Worm (Caenorhabditis elegans): ENCODE measurements around the gene fat-2.
A peak's percentile ranks its signal among the peaks of the same experiment; 100 is the strongest.

The fat-2 gene

ce11 chrIV:13346078-13346477 lies 22.4 kb downstream of the fat-2 start (continued):
- no peak for TF ChIP-seq skn-1 (tag; optimal IDR thresholded peaks at IDR 0.05)
- TF ChIP-seq nhr-102 (tag; optimal IDR thresholded peaks at IDR 0.05), result no peak
- peak; percentile 72 for TF ChIP-seq dve-1 (tag; optimal IDR thresholded peaks at IDR 0.05; ENCODE audit: insufficient read depth)
- TF ChIP-seq snpc-4 (tag; optimal IDR thresholded peaks at IDR 0.05), result no peak
- no peak for TF ChIP-seq unc-130 (GFP tag; optimal IDR thresholded peaks at IDR 0.05)
- peak; percentile 76 for TF ChIP-seq nhr-6 (tag; optimal IDR thresholded peaks at IDR 0.05)
- peak; percentile 40 for TF ChIP-seq aha-1 (tag)
- TF ChIP-seq dmd-8 (GFP tag; IDR thresholded peaks at IDR 0.05), result no peak
- no peak for TF ChIP-seq unc-62 (GFP tag; optimal IDR thresholded peaks at IDR 0.05 in 1 of 2)
- TF ChIP-seq unc-62 (tag; optimal IDR thresholded peaks at IDR 0.05), result no peak
- no peak for TF ChIP-seq attf-4 (tag; optimal IDR thresholded peaks at IDR 0.05)
- TF ChIP-seq dmd-6 (GFP tag; IDR thresholded peaks at IDR 0.05), result peak; percentile 54
- no peak for TF ChIP-seq daf-12 (tag; optimal IDR thresholded peaks at IDR 0.05)
- TF ChIP-seq D1046.2 (GFP tag; IDR thresholded peaks at IDR 0.05), result no peak
- TF ChIP-seq ztf-11 (tag; optimal IDR thresholded peaks at IDR 0.05), result no peak
- no peak for TF ChIP-seq Y5F2A.4 (GFP tag; optimal IDR thresholded peaks at IDR 0.05)
- peak; percentile 39 for TF ChIP-seq hlh-11 (tag; optimal IDR thresholded peaks at IDR 0.05)
- no peak for TF ChIP-seq mxl-2 (GFP tag; conservative IDR thresholded peaks at IDR 0.05)
- TF ChIP-seq spr-1 (tag; optimal IDR thresholded peaks at IDR 0.05), result no peak
- TF ChIP-seq ceh-20 (GFP tag; IDR thresholded peaks at IDR 0.05), result no peak
- no peak for TF ChIP-seq cey-2 (tag; optimal IDR thresholded peaks at IDR 0.05; ENCODE audit: borderline replicate concordance, insufficient read depth)
- no peak for TF ChIP-seq Y75B8A.6 (GFP tag; IDR thresholded peaks at IDR 0.05)
- TF ChIP-seq set-16 (GFP tag; IDR thresholded peaks at IDR 0.05), result no peak
- TF ChIP-seq hmg-1.1 (GFP tag; IDR thresholded peaks at IDR 0.05), result no peak
- TF ChIP-seq Y105C5A.15 (GFP tag; IDR thresholded peaks at IDR 0.05), result no peak

ce11 chrIV:13347232-13347715 lies 23.6 kb downstream of the fat-2 start, which contains the start of gene W02A2.9:
Gene W02A2.9 (plus strand): TSS chrIV:13347665.
- TF ChIP-seq lin-13 (GFP tag; optimal IDR thresholded peaks at IDR 0.05) (no peak), spr-3 (GFP tag; optimal IDR thresholded peaks at IDR 0.05) (no peak), Y5F2A.4 (GFP tag; optimal IDR thresholded peaks at IDR 0.05) (no peak), T20F7.1 (GFP tag; optimal IDR thresholded peaks at IDR 0.05) (no peak), nhr-41 (GFP tag; IDR thresholded peaks at IDR 0.05) (no peak), unc-62 (GFP tag; optimal IDR thresholded peaks at IDR 0.05 in 1 of 2) (no peak), unc-62 (tag; optimal IDR thresholded peaks at IDR 0.05) (no peak), nhr-48 (tag; optimal IDR thresholded peaks at IDR 0.05) (peak; percentile 41), nhr-25 (tag; optimal IDR thresholded peaks at IDR 0.05; ENCODE audit: borderline replicate concordance, insufficient read depth) (no peak), ceh-62 (tag; optimal IDR thresholded peaks at IDR 0.05) (no peak), nhr-237 (tag; optimal IDR thresholded peaks at IDR 0.05) (no peak), duxl-1 (tag; optimal IDR thresholded peaks at IDR 0.05; ENCODE audit: poor library complexity) (no peak), mdt-29 (GFP tag; IDR thresholded peaks at IDR 0.05) (no peak), ceh-82 (tag; optimal IDR thresholded peaks at IDR 0.05) (no peak), dve-1 (tag; optimal IDR thresholded peaks at IDR 0.05; ENCODE audit: insufficient read depth) (peak; percentile 72), madf-5 (GFP tag; IDR thresholded peaks at IDR 0.05) (no peak), lin-39 (tag; optimal IDR thresholded peaks at IDR 0.05) (no peak), cey-2 (tag; optimal IDR thresholded peaks at IDR 0.05; ENCODE audit: borderline replicate concordance, insufficient read depth) (no peak), ctbp-1 (GFP tag; IDR thresholded peaks at IDR 0.05) (no peak), daf-16 (GFP tag; optimal IDR thresholded peaks at IDR 0.05) (no peak), daf-16 (tag; optimal IDR thresholded peaks at IDR 0.05) (peak; percentile 95), lsy-2 (tag; optimal IDR thresholded peaks at IDR 0.05) (peak; percentile 11 to 49), dmd-6 (GFP tag; IDR thresholded peaks at IDR 0.05) (peak; percentile 86), ZK337.2 (GFP tag; IDR thresholded peaks at IDR 0.05) (no peak), aha-1 (tag) (no peak), F49E8.2 (tag; optimal IDR thresholded peaks at IDR 0.05; ENCODE audit: borderline replicate concordance) (no peak), egl-27 (tag; optimal IDR thresholded peaks at IDR 0.05) (no peak), lin-1 (GFP tag; IDR thresholded peaks at IDR 0.05) (no peak), attf-4 (tag; optimal IDR thresholded peaks at IDR 0.05) (no peak), nhr-11 (tag; optimal IDR thresholded peaks at IDR 0.05) (no peak), hlh-30 (tag; optimal IDR thresholded peaks at IDR 0.05; ENCODE audit: insufficient read depth) (no peak), nhr-28 (tag; optimal IDR thresholded peaks at IDR 0.05) (peak; percentile 57), mes-2 (tag; optimal IDR thresholded peaks at IDR 0.05; ENCODE audit: poor library complexity, severe bottlenecking) (peak; percentile 5)

Data from whole organism, L4 larva.